Fruit fly (Drosophila melanogaster): ENCODE measurements around the gene CG14715.

DNA sequence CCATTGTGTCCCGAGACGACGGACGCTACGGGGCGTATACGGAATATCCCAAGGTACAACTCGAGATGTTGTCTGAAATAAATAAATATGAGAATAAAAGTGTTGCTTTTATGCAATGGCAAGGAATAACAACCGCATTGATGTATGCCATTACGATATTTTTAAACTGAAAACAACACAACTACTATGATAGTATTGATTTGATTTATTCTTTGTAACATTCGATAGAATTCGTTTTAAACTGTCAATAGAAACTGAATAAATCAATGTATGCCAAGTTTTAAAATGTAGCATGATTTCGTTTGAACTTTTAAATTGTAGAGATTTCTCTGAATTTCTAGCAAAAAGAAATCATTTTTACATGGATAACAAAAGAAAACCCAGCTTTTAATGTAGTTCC lies 22.2 kb downstream of the CG14715 start, which contains the start of gene CG14717:
- TF ChIP-seq CG13204 (GFP tag; optimal IDR thresholded peaks at IDR 0.05), result no peak
- no peak for TF ChIP-seq Pif1B (GFP tag; optimal IDR thresholded peaks at IDR 0.05)
- TF ChIP-seq CG9948 (tag; optimal IDR thresholded peaks at IDR 0.05), result no peak
- no peak for TF ChIP-seq rn (GFP tag; IDR thresholded peaks at IDR 0.05)
- TF ChIP-seq gl (tag; optimal IDR thresholded peaks at IDR 0.05), result no peak
- TF ChIP-seq CG10348 (GFP tag; IDR thresholded peaks at IDR 0.05), result no peak
- TF ChIP-seq CG14655 (GFP tag; optimal IDR thresholded peaks at IDR 0.05), result no peak
- no peak for TF ChIP-seq CG4496 (GFP tag; IDR thresholded peaks at IDR 0.05)
- TF ChIP-seq EcR (GFP tag; optimal IDR thresholded peaks at IDR 0.05), result no peak
- TF ChIP-seq Ets98B (GFP tag; IDR thresholded peaks at IDR 0.05), result no peak
- TF ChIP-seq D1 (tag; optimal IDR thresholded peaks at IDR 0.05), result no peak

Data from whole organism, pupa.